Fruit fly (Drosophila melanogaster): ENCODE data around the gene betaTub97EF.
A peak's percentile ranks its signal among the peaks of the same experiment; 100 is the strongest.

betaTub97EF gene

dm6 chr3R:27928984-27929924, 58.9 kb downstream of the betaTub97EF start:
- TF ChIP-seq CG17806 (tag; optimal IDR thresholded peaks at IDR 0.05) (no peak), CG8159 (tag; optimal IDR thresholded peaks at IDR 0.05) (no peak), EcR (GFP tag; optimal IDR thresholded peaks at IDR 0.05) (peak; percentile 58), gl (tag; optimal IDR thresholded peaks at IDR 0.05) (peak; percentile 17), CG4496 (GFP tag; IDR thresholded peaks at IDR 0.05) (0 out of 3 replicates have a peak, but pooled peaks have one; percentile 18)

dm6 chr3R:27928140-27928539, 60.0 kb downstream of the betaTub97EF start, which contains the start of gene nenya:
TSS of gene nenya (minus strand) at chr3R:27928174.
- TF ChIP-seq Pif1A (GFP tag; optimal IDR thresholded peaks at IDR 0.05) (no peak), EcR (GFP tag; optimal IDR thresholded peaks at IDR 0.05) (peak; percentile 60)

DNA sequence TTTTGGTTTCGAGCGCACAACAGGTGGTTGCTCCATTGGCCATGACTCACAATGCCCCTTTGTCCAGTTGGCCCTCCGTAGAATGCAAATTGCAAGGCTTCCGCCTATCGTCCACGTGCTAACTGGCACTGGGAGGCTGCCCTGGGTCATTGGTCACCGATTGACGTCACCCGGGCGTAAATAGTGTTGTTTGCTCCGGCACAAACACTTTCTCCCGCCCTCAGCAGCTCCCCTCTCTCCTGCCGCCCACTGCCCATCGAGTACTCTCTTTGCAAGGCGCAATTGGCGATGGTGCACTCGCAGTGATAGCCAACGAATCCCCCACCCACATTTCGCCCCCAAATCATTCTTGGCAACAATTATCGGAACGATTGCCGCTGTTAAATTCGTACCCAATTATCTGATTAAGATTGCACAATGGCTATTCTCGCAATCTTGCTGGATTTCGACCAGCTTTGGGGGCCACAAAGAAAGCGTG, 61.4 kb downstream of the betaTub97EF start:
- no peak for TF ChIP-seq CG8301 (tag; optimal IDR thresholded peaks at IDR 0.05)
- peak; percentile 62 for TF ChIP-seq EcR (GFP tag; optimal IDR thresholded peaks at IDR 0.05)

dm6 chr3R:27925971-27926533, 62.1 kb downstream of the betaTub97EF start:
- TF ChIP-seq CG15710 (tag; optimal IDR thresholded peaks at IDR 0.05) = peak; percentile 10
- peak; percentile 5 for TF ChIP-seq CG8301 (tag; optimal IDR thresholded peaks at IDR 0.05)
- TF ChIP-seq fd96Ca (GFP tag; IDR thresholded peaks at IDR 0.05) = no peak
- peak; percentile 42 for TF ChIP-seq EcR (GFP tag; optimal IDR thresholded peaks at IDR 0.05)
- peak; percentile 44 for TF ChIP-seq CG8159 (tag; optimal IDR thresholded peaks at IDR 0.05)
- no peak for TF ChIP-seq Snoo (tag; optimal IDR thresholded peaks at IDR 0.05)
- TF ChIP-seq CG4496 (GFP tag; IDR thresholded peaks at IDR 0.05) = peak; percentile 6; the same call in 1 of the 3 replicates
- TF ChIP-seq CG34367 (tag; optimal IDR thresholded peaks at IDR 0.05) = no peak
- TF ChIP-seq CG14655 (GFP tag; optimal IDR thresholded peaks at IDR 0.05) = peak; percentile 42
- TF ChIP-seq rn (GFP tag; IDR thresholded peaks at IDR 0.05) = 0 out of 2 replicates have a peak, but pooled peaks have one; percentile 24

DNA sequence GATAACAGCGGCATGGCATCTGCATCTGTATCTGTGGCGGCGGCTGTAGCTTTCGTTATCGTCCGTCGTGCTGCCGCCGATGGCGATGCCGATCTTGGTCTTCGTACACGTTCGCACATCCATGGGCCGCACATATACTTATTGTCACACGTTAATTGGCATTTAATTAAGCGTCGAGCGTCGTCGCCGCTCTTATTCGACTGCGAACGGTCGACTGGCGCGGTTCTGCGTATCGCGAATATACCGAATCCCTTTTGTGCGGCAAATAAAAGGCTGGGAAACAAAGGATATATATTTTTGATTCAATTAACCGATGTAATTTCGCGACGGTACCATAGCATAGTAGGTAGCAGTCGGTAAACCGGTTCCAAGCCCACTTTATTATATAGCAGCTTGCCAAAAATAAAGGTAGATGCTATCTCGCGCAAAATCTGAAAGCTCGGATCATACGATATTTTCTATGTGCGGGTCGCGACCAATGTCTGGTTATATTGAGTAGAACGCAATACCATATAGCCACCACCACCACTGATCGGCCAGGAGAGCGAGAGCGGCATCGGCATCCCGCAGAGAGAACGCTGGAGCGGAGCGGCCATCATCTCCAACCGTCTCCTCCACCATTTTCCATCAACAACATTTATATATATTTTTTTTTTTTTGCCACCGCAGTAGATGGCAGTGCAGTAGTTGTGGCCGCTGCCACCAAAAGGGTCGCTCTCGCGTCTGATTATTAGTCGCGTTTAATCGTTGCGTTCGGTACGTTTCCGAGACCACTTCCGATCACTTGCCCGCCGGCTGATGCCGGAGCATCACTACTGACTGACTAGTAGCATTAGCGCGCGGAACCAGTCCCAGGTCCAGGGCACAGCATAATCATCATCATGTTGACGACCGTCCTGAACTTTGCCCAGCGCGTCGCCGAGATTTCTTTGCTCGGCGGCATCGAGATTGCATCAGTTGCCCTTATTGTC, 62.9 kb downstream of the betaTub97EF start, which contains the start of gene mino:
mino (plus strand) TSS at position 192 of the 971 bp plus-strand sequence.
- TF ChIP-seq Pif1B (GFP tag; optimal IDR thresholded peaks at IDR 0.05) (peak; percentile 23), CG8159 (tag; optimal IDR thresholded peaks at IDR 0.05) (no peak), fd96Ca (GFP tag; IDR thresholded peaks at IDR 0.05) (no peak), Pif1A (GFP tag; optimal IDR thresholded peaks at IDR 0.05) (peak; percentile 27), CG10348 (GFP tag; IDR thresholded peaks at IDR 0.05) (no peak), CG9948 (tag; optimal IDR thresholded peaks at IDR 0.05) (no peak), rn (GFP tag; IDR thresholded peaks at IDR 0.05) (no peak), CG14655 (GFP tag; optimal IDR thresholded peaks at IDR 0.05) (no peak), CG34367 (tag; optimal IDR thresholded peaks at IDR 0.05) (no peak), Ets98B (GFP tag; IDR thresholded peaks at IDR 0.05) (peak; percentile 25; the same call in 1 of the 2 replicates), gl (tag; optimal IDR thresholded peaks at IDR 0.05) (peak; percentile 79), CG15710 (tag; optimal IDR thresholded peaks at IDR 0.05) (no peak), CG17806 (tag; optimal IDR thresholded peaks at IDR 0.05) (no peak), CG4496 (GFP tag; IDR thresholded peaks at IDR 0.05) (no peak), CG8301 (tag; optimal IDR thresholded peaks at IDR 0.05) (no peak), CG32121 (GFP tag; IDR thresholded peaks at IDR 0.05) (peak; percentile 45; the same call in 1 of the 2 replicates), CG12605 (GFP tag; IDR thresholded peaks at IDR 0.05) (peak; percentile 28), CG13204 (GFP tag; optimal IDR thresholded peaks at IDR 0.05) (peak; percentile 95)

DNA sequence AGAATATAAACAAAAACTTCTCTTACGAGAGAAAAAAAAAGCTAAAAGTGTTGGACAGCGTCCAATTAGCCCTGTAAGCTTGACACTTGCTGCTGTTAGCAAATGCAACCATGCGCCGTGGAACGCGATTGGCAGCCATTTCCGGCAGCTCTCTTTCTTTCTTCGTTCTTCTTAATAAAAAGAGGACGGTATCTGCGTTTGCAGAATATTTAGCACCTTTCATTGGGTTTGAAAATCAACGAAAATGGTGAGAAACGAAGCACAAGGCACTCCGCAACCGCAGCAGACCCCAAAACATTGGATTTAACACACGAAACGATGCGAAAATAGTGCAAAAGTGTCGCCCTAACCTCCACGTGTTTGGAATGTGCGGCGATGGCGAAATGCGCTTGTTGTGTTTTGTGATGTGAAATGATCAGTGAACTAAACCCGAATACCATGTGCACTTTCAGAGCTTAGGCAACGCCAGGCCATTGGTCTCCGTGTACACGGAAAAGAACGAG, 65.5 kb downstream of the betaTub97EF start, which contains the start of gene RpL4:
RpL4 (plus strand) TSS at position 149 of the 503 bp plus-strand sequence.
- 0 out of 2 replicates have a peak, but pooled peaks have one; percentile 40 for TF ChIP-seq CG32121 (GFP tag; IDR thresholded peaks at IDR 0.05)
- peak; percentile 80 for TF ChIP-seq CG34367 (tag; optimal IDR thresholded peaks at IDR 0.05)
- no peak for TF ChIP-seq D1 (tag; optimal IDR thresholded peaks at IDR 0.05)
- peak; percentile 85 for TF ChIP-seq CG4496 (GFP tag; IDR thresholded peaks at IDR 0.05)
- TF ChIP-seq Snoo (tag; optimal IDR thresholded peaks at IDR 0.05) = peak; percentile 92
- TF ChIP-seq gl (tag; optimal IDR thresholded peaks at IDR 0.05) = peak; percentile 8
- peak; percentile 76 for TF ChIP-seq Pif1A (GFP tag; optimal IDR thresholded peaks at IDR 0.05)
- peak; percentile 40 for TF ChIP-seq Pif1B (GFP tag; optimal IDR thresholded peaks at IDR 0.05)
- peak; percentile 47 for TF ChIP-seq CG8159 (tag; optimal IDR thresholded peaks at IDR 0.05)
- TF ChIP-seq CG8301 (tag; optimal IDR thresholded peaks at IDR 0.05) = no peak
- peak; percentile 67; the same call in 1 of the 2 replicates for TF ChIP-seq CG12605 (GFP tag; IDR thresholded peaks at IDR 0.05)
- peak; percentile 3 for TF ChIP-seq CG9948 (tag; optimal IDR thresholded peaks at IDR 0.05)
- no peak for TF ChIP-seq CG17806 (tag; optimal IDR thresholded peaks at IDR 0.05)
- peak; percentile 65 for TF ChIP-seq CG15710 (tag; optimal IDR thresholded peaks at IDR 0.05)
- no peak for TF ChIP-seq CG10348 (GFP tag; IDR thresholded peaks at IDR 0.05)
- TF ChIP-seq fd96Ca (GFP tag; IDR thresholded peaks at IDR 0.05) = peak; percentile 6; the same call in 1 of the 3 replicates
- TF ChIP-seq rn (GFP tag; IDR thresholded peaks at IDR 0.05) = peak; percentile 62; the same call in 1 of the 2 replicates
- TF ChIP-seq Ets98B (GFP tag; IDR thresholded peaks at IDR 0.05) = peak; percentile 59
- no peak for TF ChIP-seq CG13204 (GFP tag; optimal IDR thresholded peaks at IDR 0.05)
- TF ChIP-seq CG14655 (GFP tag; optimal IDR thresholded peaks at IDR 0.05) = no peak
- no peak for TF ChIP-seq EcR (GFP tag; optimal IDR thresholded peaks at IDR 0.05)
